Worm (Caenorhabditis elegans) whole organism, L1 larva: ENCODE results near the gene ppm-1.D.

Experiments
- C34B4.2 ChIP-seq: sonication (generic microtip); optimal IDR thresholded peaks from 2 replicates; lab custom pipeline; 2017; ENCODE audit warnings: mild to moderate bottlenecking, missing genetic modification characterization, missing compliant biosample characterization
- Y116A8C.19 ChIP-seq: sonication (generic microtip); optimal IDR thresholded peaks from 2 replicates; lab custom pipeline; 2016; ENCODE audit warnings: missing compliant biosample characterization, missing genetic modification characterization, borderline replicate concordance
- alr-1 ChIP-seq: fragments of 200-800 bp; sonication (Bioruptor generic); optimal IDR thresholded peaks from 2 replicates; lab custom pipeline; 2018; ENCODE audit warnings: borderline replicate concordance, mild to moderate bottlenecking, missing genetic modification characterization, missing compliant biosample characterization
- aly-2 ChIP-seq: fragments of 150-350 bp; optimal IDR thresholded peaks from 2 replicates; lab custom pipeline; 2014; ENCODE audit warnings: missing biosample characterization, missing genetic modification characterization
- blmp-1 ChIP-seq: fragments of 150-350 bp; optimal IDR thresholded peaks from 2 replicates; lab custom pipeline; 2014; ENCODE audit warnings: missing biosample characterization, missing genetic modification characterization
- ceh-63 ChIP-seq: fragments of 200-800 bp; sonication (Bioruptor generic); optimal IDR thresholded peaks from 2 replicates; lab custom pipeline; 2018; ENCODE audit warnings: mild to moderate bottlenecking, missing genetic modification characterization, missing compliant biosample characterization
- ceh-8 ChIP-seq: fragments of 200-800 bp; sonication (Bioruptor generic); optimal IDR thresholded peaks from 2 replicates; lab custom pipeline; 2018; ENCODE audit warnings: mild to moderate bottlenecking, missing genetic modification characterization, moderate library complexity, missing compliant biosample characterization
- ces-1 ChIP-seq: fragments of 150-350 bp; optimal IDR thresholded peaks from 2 replicates; lab custom pipeline; 2014; ENCODE audit warnings: missing biosample characterization, missing genetic modification reagents, missing genetic modification characterization
- dpl-1 ChIP-seq, 3 experiments: fragments of 150-350 bp in 2 of 3; sonication (generic microtip) in 1 of 3; optimal IDR thresholded peaks; 2 replicates each; lab custom pipeline; 2014 to 2017; ENCODE audit warnings: missing biosample characterization in 3 of 3, missing genetic modification characterization in 3 of 3, missing genetic modification reagents in 3 of 3
- dsc-1 ChIP-seq: sonication (generic microtip); optimal IDR thresholded peaks from 2 replicates; lab custom pipeline; 2016; ENCODE audit warnings: mild to moderate bottlenecking, missing genetic modification characterization, missing compliant biosample characterization
- efl-1 ChIP-seq, 4 experiments: fragments of 150-350 bp; optimal IDR thresholded peaks in 3 of 4; peaks in 1 of 4; 1 replicate in 1 of 4; 2 replicates in 3 of 4; lab custom pipeline; 2014; ENCODE audit warnings: missing biosample characterization in 2 of 4, missing genetic modification characterization in 2 of 4, missing genetic modification reagents in 2 of 4
- egl-27 ChIP-seq, 2 experiments: fragments of 150-350 bp in 1 of 2; sonication (generic microtip); optimal IDR thresholded peaks; 3 replicates each; lab custom pipeline; 2017 to 2018; ENCODE audit warnings: missing biosample characterization in 2 of 2, missing genetic modification characterization in 2 of 2, missing genetic modification reagents in 2 of 2
- elt-2 ChIP-seq: sonication (generic microtip); optimal IDR thresholded peaks from 2 replicates; lab custom pipeline; 2016; ENCODE audit warnings: missing genetic modification characterization, mild to moderate bottlenecking, inconsistent platforms, missing compliant biosample characterization, missing genetic modification reagents
- fkh-10 ChIP-seq: sonication (generic microtip); optimal IDR thresholded peaks from 2 replicates; lab custom pipeline; 2017; ENCODE audit warnings: missing biosample characterization, missing genetic modification reagents, missing genetic modification characterization
- fkh-4 ChIP-seq: sonication (generic microtip); optimal IDR thresholded peaks from 2 replicates; lab custom pipeline; 2016; ENCODE audit warnings: missing compliant biosample characterization, missing genetic modification characterization, borderline replicate concordance
- grh-1 ChIP-seq: fragments of 200-800 bp; sonication (Bioruptor generic); IDR thresholded peaks from 2 replicates; pipeline ENCODE4 v1.3.6; 2022; ENCODE audit warnings: missing genetic modification reagents, missing genetic modification characterization, missing compliant biosample characterization
- hlh-4 ChIP-seq: sonication (generic microtip); optimal IDR thresholded peaks from 2 replicates; lab custom pipeline; 2016; ENCODE audit warnings: mild to moderate bottlenecking, missing genetic modification characterization, missing compliant biosample characterization
- hpl-2 ChIP-seq: fragments of 150-350 bp; optimal IDR thresholded peaks from 2 replicates; lab custom pipeline; 2014; ENCODE audit warnings: missing biosample characterization, missing genetic modification reagents, missing genetic modification characterization
- isw-1 ChIP-seq: fragments of 200-800 bp; sonication (Bioruptor generic); IDR thresholded peaks from 2 replicates; pipeline ENCODE4 v1.3.6; 2022; ENCODE audit warnings: missing genetic modification characterization, missing compliant biosample characterization
- jun-1 ChIP-seq: fragments of 150-350 bp; optimal IDR thresholded peaks from 2 replicates; lab custom pipeline; 2014; ENCODE audit warnings: missing biosample characterization, missing genetic modification reagents, missing genetic modification characterization
- lin-15B ChIP-seq: fragments of 150-350 bp; sonication (generic microtip); optimal IDR thresholded peaks from 3 replicates; lab custom pipeline; 2014; ENCODE audit warnings: missing biosample characterization, missing genetic modification characterization
- lin-35 ChIP-seq, 2 experiments: fragments of 150-350 bp; optimal IDR thresholded peaks; 2 replicates each; lab custom pipeline; 2014; ENCODE audit warnings: missing biosample characterization in 2 of 2, missing genetic modification characterization in 2 of 2, missing genetic modification reagents in 2 of 2
- lin-39 ChIP-seq: fragments of 150-350 bp; optimal IDR thresholded peaks from 2 replicates; lab custom pipeline; 2014; ENCODE audit warnings: missing biosample characterization, missing genetic modification reagents, missing genetic modification characterization
- mab-9 ChIP-seq: fragments of 200-800 bp; sonication (Bioruptor generic); IDR thresholded peaks from 2 replicates; pipeline ENCODE4 v1.3.6; 2022; ENCODE audit warnings: missing genetic modification reagents, missing genetic modification characterization, missing compliant biosample characterization
- mef-2 ChIP-seq: fragments of 150-350 bp; optimal IDR thresholded peaks from 2 replicates; lab custom pipeline; 2014; ENCODE audit warnings: missing biosample characterization, missing genetic modification characterization
- mep-1 ChIP-seq: fragments of 150-350 bp; optimal IDR thresholded peaks from 2 replicates; lab custom pipeline; 2014; ENCODE audit warnings: missing biosample characterization, missing genetic modification characterization
- nhr-237 ChIP-seq: fragments of 150-350 bp; optimal IDR thresholded peaks from 2 replicates; lab custom pipeline; 2014; ENCODE audit warnings: missing biosample characterization, missing genetic modification characterization
- nhr-28 ChIP-seq: fragments of 150-350 bp; optimal IDR thresholded peaks from 2 replicates; lab custom pipeline; 2014; ENCODE audit warnings: missing biosample characterization, missing genetic modification characterization
- nhr-85 ChIP-seq: sonication (generic microtip); peaks from one replicate; lab custom pipeline; 2016; ENCODE audit warnings: missing genetic modification characterization, inconsistent platforms, missing compliant biosample characterization
- pax-3 ChIP-seq: fragments of 200-800 bp; sonication (Bioruptor generic); optimal IDR thresholded peaks from 2 replicates; lab custom pipeline; 2018; ENCODE audit warnings: mild to moderate bottlenecking, missing genetic modification characterization, moderate library complexity, missing compliant biosample characterization
- sup-37 ChIP-seq: fragments of 200-800 bp; sonication (Bioruptor generic); optimal IDR thresholded peaks from 2 replicates; lab custom pipeline; 2018; ENCODE audit warnings: mild to moderate bottlenecking, missing genetic modification characterization, missing compliant biosample characterization
- swsn-7 ChIP-seq: sonication (generic microtip); optimal IDR thresholded peaks from 2 replicates; lab custom pipeline; 2016; ENCODE audit warnings: missing genetic modification characterization, missing compliant biosample characterization
- tbx-2 ChIP-seq: sonication (generic microtip); optimal IDR thresholded peaks from 2 replicates; lab custom pipeline; 2016; ENCODE audit warnings: missing genetic modification characterization, missing compliant biosample characterization
- unc-130 ChIP-seq: fragments of 150-350 bp; optimal IDR thresholded peaks from 2 replicates; lab custom pipeline; 2017; ENCODE audit warnings: missing biosample characterization, missing genetic modification characterization, inconsistent platforms
- unc-98 ChIP-seq: fragments of 200-800 bp; sonication (Bioruptor generic); IDR thresholded peaks from 2 replicates; pipeline ENCODE4 v1.3.6; 2022; ENCODE audit warnings: missing genetic modification characterization, missing compliant biosample characterization
- xbp-1 ChIP-seq: sonication (generic microtip); optimal IDR thresholded peaks from 2 replicates; lab custom pipeline; 2016; ENCODE audit warnings: missing genetic modification characterization, missing compliant biosample characterization
- zag-1 ChIP-seq: fragments of 150-350 bp; optimal IDR thresholded peaks from 2 replicates; lab custom pipeline; 2014; ENCODE audit warnings: missing biosample characterization, missing genetic modification characterization
- ztf-11 ChIP-seq, 2 experiments: sonication (generic microtip); optimal IDR thresholded peaks; 2 replicates each; lab custom pipeline; 2016 to 2017; ENCODE audit warnings: missing genetic modification characterization in 2 of 2, missing biosample characterization in 1 of 2, missing compliant biosample characterization in 1 of 2
- ztf-4 ChIP-seq: fragments of 150-350 bp; optimal IDR thresholded peaks from 2 replicates; lab custom pipeline; 2014; ENCODE audit warnings: missing biosample characterization, missing genetic modification characterization

Gene ppm-1.D

DNA sequence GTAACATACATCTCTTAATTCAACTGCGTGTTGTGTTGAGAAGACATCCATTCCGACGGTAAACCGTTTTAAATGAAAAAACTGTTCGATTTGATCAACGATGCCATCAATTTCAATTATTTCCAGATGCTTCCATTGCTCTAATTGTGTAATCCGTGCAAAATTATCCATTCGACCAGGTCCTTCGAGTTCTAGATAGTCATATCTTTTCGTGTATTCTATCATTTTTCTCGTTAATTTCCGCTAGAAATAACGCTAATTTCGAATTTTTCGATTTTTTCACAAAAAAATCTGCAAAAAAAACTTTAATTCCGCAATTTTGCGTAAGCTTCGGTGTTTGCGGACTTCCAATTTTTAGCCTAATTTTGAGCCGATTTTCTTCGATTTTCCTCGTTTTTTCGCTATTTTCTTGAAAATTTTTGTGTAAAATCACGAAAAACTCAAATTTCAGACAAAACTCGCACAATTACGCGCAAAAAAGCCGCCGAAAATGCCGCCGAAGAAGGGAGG is 17.3 kb upstream of the ppm-1.D start, which contains the start of the genes fbxa-66 and iffb-1 (continued):
- TF ChIP-seq fkh-10 (GFP tag; lab: Kevin White, UChicago), result no peak
- TF ChIP-seq mep-1 (tag; lab: Kevin White, UChicago), result peak; percentile 51
- no peak for TF ChIP-seq unc-98 (GFP tag; lab: Robert Waterston, UW)
- no peak for TF ChIP-seq egl-27 (tag; optimal IDR thresholded peaks at IDR 0.05; lab: Kevin White, UChicago)
- no peak for TF ChIP-seq jun-1 (tag; lab: Kevin White, UChicago)
- no peak for TF ChIP-seq tbx-2
- no peak for TF ChIP-seq mab-9

DNA sequence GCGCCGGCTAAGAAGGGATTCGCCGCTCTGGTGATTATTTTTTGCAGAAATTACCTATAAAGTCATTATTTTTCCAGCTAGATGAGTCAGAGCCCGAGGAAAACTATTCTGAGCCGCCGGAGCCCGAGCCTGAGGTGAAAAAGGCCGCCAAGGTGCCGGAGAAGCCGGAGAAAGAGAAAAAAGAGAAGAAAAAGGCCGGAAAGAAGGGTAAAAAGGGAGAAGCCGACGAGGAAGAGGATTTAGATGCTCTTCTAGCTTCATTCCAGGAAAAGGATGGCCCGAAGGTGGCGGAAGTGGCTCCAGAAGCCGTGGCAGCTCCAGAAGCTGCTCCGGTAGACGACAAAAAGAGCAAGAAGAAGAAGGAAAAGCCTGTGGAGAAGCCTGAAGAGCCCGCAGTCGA is 16.7 kb upstream of the ppm-1.D start:
- TF ChIP-seq elt-2 (tag; lab: Kevin White, UChicago) (no peak), ceh-63 (GFP tag; lab: Kevin White, UChicago) (no peak), alr-1 (tag; lab: Kevin White, UChicago) (no peak), dsc-1 (tag; lab: Kevin White, UChicago) (no peak), mef-2 (tag; lab: Kevin White, UChicago) (no peak), efl-1 (optimal IDR thresholded peaks at IDR 0.05; lab: Kevin White, UChicago) (no peak), efl-1 (GFP tag; optimal IDR thresholded peaks at IDR 0.05 in 1 of 2; lab: Kevin White, UChicago) (peak in 1 of 2 experiments; percentile 68)

DNA sequence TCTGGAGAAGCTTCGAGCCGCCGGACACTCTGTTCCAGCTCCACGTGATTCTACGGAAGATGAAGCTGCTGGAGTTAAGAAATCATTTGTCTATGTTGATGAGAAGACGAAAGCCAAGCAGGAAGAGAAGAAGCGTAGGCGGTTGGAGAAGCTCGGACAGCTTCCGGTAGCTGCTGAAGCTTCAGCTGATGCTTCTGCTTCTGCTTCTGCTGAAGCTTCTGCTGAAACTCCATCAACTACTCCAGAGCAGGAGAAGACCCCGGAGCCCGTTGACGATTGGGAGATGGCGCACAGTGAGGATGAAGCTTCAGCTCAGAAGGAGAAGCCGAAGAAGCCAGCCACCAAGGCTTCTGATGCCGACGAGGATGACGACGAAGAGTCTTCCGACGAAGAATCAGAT is 14.9 kb upstream of the ppm-1.D start:
- no peak for TF ChIP-seq Y116A8C.19
- TF ChIP-seq lin-35 (GFP tag; optimal IDR thresholded peaks at IDR 0.05; lab: Kevin White, UChicago), result no peak
- TF ChIP-seq zag-1 (tag; lab: Kevin White, UChicago), result no peak
- TF ChIP-seq mef-2 (tag; lab: Kevin White, UChicago), result no peak
- TF ChIP-seq swsn-7 (tag; lab: Kevin White, UChicago), result no peak
- TF ChIP-seq nhr-85 (tag; lab: Kevin White, UChicago), result no peak
- TF ChIP-seq elt-2 (tag; lab: Kevin White, UChicago), result no peak

DNA sequence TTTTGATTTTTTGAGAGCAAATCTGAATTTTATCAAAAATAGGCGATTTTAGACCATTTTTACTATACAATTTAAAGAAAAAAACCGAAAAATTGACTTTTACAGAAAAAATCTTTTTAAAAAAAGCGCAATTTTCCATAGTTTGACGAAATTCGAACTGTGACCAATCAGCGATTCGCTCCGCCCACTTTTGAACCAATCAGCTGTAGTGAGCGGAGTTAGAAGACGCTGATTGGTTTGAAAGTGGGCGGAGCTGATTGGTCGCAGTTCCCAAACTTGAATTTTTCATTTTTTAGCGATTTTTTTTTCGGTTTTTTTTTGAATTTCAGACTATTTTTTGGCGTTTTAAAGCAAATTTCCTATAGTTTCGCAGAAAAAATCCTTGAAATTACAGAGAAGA is 6.7 kb upstream of the ppm-1.D start:
- no peak for TF ChIP-seq C34B4.2
- no peak for TF ChIP-seq mef-2 (tag; lab: Kevin White, UChicago)
- TF ChIP-seq sup-37 (GFP tag; lab: Kevin White, UChicago), result no peak
- TF ChIP-seq hpl-2 (GFP tag; lab: Kevin White, UChicago), result no peak
- TF ChIP-seq lin-15B (tag; lab: Kevin White, UChicago), result no peak
- no peak for TF ChIP-seq grh-1
- no peak for TF ChIP-seq hlh-4 (tag; lab: Kevin White, UChicago)
- no peak for TF ChIP-seq ceh-63 (GFP tag; lab: Kevin White, UChicago)
- TF ChIP-seq xbp-1 (tag; lab: Kevin White, UChicago), result no peak
- TF ChIP-seq ztf-11 (tag; optimal IDR thresholded peaks at IDR 0.05; lab: Kevin White, UChicago), result no peak
- no peak for TF ChIP-seq ceh-8
- TF ChIP-seq ztf-4 (tag; lab: Kevin White, UChicago), result no peak
- TF ChIP-seq unc-130 (tag; lab: Kevin White, UChicago), result no peak
- TF ChIP-seq fkh-4 (tag; lab: Kevin White, UChicago), result no peak

DNA sequence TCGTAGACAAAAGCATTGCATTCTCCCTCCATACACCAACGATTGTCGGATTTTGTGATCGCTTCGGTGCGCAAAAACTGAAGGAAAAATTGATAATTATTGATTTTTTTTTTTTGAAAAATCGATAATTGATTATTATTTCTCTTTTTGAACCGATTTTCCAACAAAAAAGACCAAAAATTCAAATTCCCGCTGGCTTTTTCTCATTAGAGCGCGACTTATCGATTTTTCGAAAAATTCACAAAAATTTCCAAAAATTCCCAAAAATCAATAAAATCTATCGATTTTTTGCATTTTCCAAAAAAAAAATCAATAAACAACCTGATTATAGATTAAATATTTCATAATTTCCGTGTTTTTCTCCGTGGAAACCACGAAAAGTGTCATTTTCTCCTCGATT is 2.8 kb upstream of the ppm-1.D start:
- TF ChIP-seq C34B4.2 (no peak), pax-3 (tag; lab: Kevin White, UChicago) (no peak), hlh-4 (tag; lab: Kevin White, UChicago) (no peak), tbx-2 (no peak), blmp-1 (tag; lab: Kevin White, UChicago) (no peak), aly-2 (tag; lab: Kevin White, UChicago) (no peak), swsn-7 (tag; lab: Kevin White, UChicago) (no peak), egl-27 (tag; optimal IDR thresholded peaks at IDR 0.05; lab: Kevin White, UChicago) (no peak), isw-1 (GFP tag; lab: Robert Waterston, UW) (no peak), nhr-237 (tag; lab: Kevin White, UChicago) (no peak), Y116A8C.19 (no peak), nhr-28 (no peak), dpl-1 (GFP tag; optimal IDR thresholded peaks at IDR 0.05; lab: Kevin White, UChicago) (no peak), lin-39 (no peak), ces-1 (GFP tag; lab: Kevin White, UChicago) (no peak), dsc-1 (tag; lab: Kevin White, UChicago) (no peak), unc-98 (GFP tag; lab: Robert Waterston, UW) (no peak), fkh-10 (GFP tag; lab: Kevin White, UChicago) (no peak)
